Worm (Caenorhabditis elegans): ENCODE measurements around the gene lgc-53.
A peak's percentile ranks its signal among the peaks of the same experiment; 100 is the strongest.

ce11 chrX:16695184-16695583 is 16.3 kb upstream of the lgc-53 start:
- TF ChIP-seq aha-1 (tag) (no peak), aly-2 (tag; optimal IDR thresholded peaks at IDR 0.05) (no peak), snpc-4 (tag; optimal IDR thresholded peaks at IDR 0.05) (no peak), egl-27 (tag; optimal IDR thresholded peaks at IDR 0.05) (no peak), nhr-11 (tag; optimal IDR thresholded peaks at IDR 0.05) (no peak), sdz-12 (GFP tag; optimal IDR thresholded peaks at IDR 0.05) (no peak), daf-16 (GFP tag; optimal IDR thresholded peaks at IDR 0.05) (no peak), daf-16 (tag; optimal IDR thresholded peaks at IDR 0.05) (peak; percentile 71), tra-1 (GFP tag; IDR thresholded peaks at IDR 0.05) (no peak), ces-1 (GFP tag; optimal IDR thresholded peaks at IDR 0.05) (no peak), pqm-1 (tag; optimal IDR thresholded peaks at IDR 0.05) (peak; percentile 11)
